Worm (Caenorhabditis elegans): ENCODE measurements around the gene F08D12.4.

DNA sequence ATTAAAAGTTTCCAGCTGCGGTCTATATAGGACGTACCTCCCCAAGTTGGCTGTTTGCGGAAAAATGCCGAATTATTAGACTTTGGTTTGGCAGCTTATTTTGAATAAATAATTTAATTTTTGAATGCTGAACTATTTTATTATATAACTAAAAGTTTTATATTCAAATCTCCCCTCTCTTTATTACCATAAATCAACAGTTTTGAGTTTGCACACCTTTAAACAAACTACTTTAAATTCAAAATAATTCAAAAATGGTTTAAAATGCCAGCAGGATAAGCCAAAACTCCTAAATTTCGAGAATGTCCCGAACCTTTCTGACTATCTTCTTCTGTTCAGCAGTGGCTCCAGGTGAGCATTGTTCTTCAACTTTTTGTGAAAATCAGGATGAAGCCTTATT lies 1.3 kb downstream of the F08D12.4 start, which contains the start of gene F08D12.3:
- TF ChIP-seq ceh-36 (tag; optimal IDR thresholded peaks at IDR 0.05) (no peak), ama-1 (optimal IDR thresholded peaks at IDR 0.05) (no peak), aly-1 (tag; optimal IDR thresholded peaks at IDR 0.05) (no peak), tra-4 (tag; optimal IDR thresholded peaks at IDR 0.05) (no peak)

Data from whole organism, early embryonic.